Worm (Caenorhabditis elegans) whole organism, L1 larva: Measurements from ENCODE around the gene tbce-1.

Experiments used
- aly-2 ChIP-seq: fragments of 150-350 bp; optimal IDR thresholded peaks from 2 replicates; lab custom pipeline; 2014; ENCODE audit warnings: missing biosample characterization, missing genetic modification characterization
- ces-1 ChIP-seq: fragments of 150-350 bp; optimal IDR thresholded peaks from 2 replicates; lab custom pipeline; 2014; ENCODE audit warnings: missing biosample characterization, missing genetic modification reagents, missing genetic modification characterization

DNA sequence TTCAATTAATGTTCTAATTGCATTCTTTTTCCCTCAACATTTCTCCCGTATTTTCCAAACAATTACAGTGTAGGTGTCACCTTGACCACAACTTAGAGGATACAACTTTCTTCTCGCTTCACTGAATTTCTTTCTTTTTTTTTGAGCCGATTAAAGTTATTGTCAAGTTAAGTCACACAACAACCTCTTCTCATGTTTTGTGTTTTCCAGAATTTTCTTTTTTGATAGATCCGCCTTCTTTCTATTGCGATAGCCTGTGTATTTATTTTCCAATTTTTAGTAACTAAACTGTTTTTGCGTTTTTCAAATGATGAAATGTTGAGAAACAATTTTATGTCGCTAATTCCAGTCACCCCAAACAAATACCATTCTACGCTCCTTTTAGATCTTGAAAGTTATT lies 31.2 kb downstream of the tbce-1 start, which contains the start of gene F35H10.3:
- TF ChIP-seq ces-1 (GFP tag; lab: Kevin White, UChicago), result no peak
- TF ChIP-seq aly-2 (tag; lab: Kevin White, UChicago), result no peak
